Worm (Caenorhabditis elegans) whole organism, late embryonic: Measurements from ENCODE around the gene srbc-3.

Experiments used
- F13H6.1 ChIP-seq: sonication (generic microtip); optimal IDR thresholded peaks from 2 replicates; lab custom pipeline; 2016; ENCODE audit warnings: missing genetic modification characterization, missing compliant biosample characterization
- T23F11.4 ChIP-seq: fragments of 200-800 bp; sonication (Bioruptor generic); optimal IDR thresholded peaks from 2 replicates; lab custom pipeline; 2018; ENCODE audit warnings: mild to moderate bottlenecking, missing genetic modification characterization, missing compliant biosample characterization
- Y22D7AL.16 ChIP-seq: sonication (generic microtip); optimal IDR thresholded peaks from 2 replicates; lab custom pipeline; 2016; ENCODE audit warnings: missing genetic modification characterization, missing compliant biosample characterization
- ahr-1 ChIP-seq: sonication (generic microtip); optimal IDR thresholded peaks from 2 replicates; lab custom pipeline; 2016; ENCODE audit warnings: missing genetic modification characterization, missing compliant biosample characterization
- ama-1 ChIP-seq: fragments of 150-350 bp; optimal IDR thresholded peaks from 2 replicates; lab custom pipeline; 2014
- ceh-14 ChIP-seq: sonication (generic microtip); optimal IDR thresholded peaks from 2 replicates; lab custom pipeline; 2016; ENCODE audit warnings: missing genotype, missing genetic modification characterization, missing compliant biosample characterization
- ceh-18 ChIP-seq: sonication (generic microtip); optimal IDR thresholded peaks from 2 replicates; lab custom pipeline; 2016; ENCODE audit warnings: missing genetic modification characterization, missing compliant biosample characterization
- ceh-2 ChIP-seq: sonication (generic microtip); optimal IDR thresholded peaks from 2 replicates; lab custom pipeline; 2016; ENCODE audit warnings: missing genotype, missing genetic modification characterization, missing compliant biosample characterization
- ceh-22 ChIP-seq: sonication (generic microtip); optimal IDR thresholded peaks from 2 replicates; lab custom pipeline; 2017; ENCODE audit warnings: missing biosample characterization, missing genetic modification characterization
- ceh-24 ChIP-seq: sonication (generic microtip); optimal IDR thresholded peaks from 2 replicates; lab custom pipeline; 2016; ENCODE audit warnings: mild to moderate bottlenecking, missing genetic modification characterization, missing compliant biosample characterization
- ceh-30 ChIP-seq: fragments of 150-350 bp; optimal IDR thresholded peaks from 2 replicates; lab custom pipeline; 2014; ENCODE audit warnings: missing biosample characterization, missing genetic modification characterization
- ceh-31 ChIP-seq: sonication (generic microtip); optimal IDR thresholded peaks from 2 replicates; lab custom pipeline; 2016; ENCODE audit warnings: missing genetic modification characterization, missing compliant biosample characterization
- ceh-45 ChIP-seq: fragments of 200-800 bp; sonication (Bioruptor generic); IDR thresholded peaks from 2 replicates; pipeline ENCODE4 v1.3.6; 2022; ENCODE audit warnings: missing genetic modification reagents, missing genetic modification characterization, missing compliant biosample characterization
- ceh-48 ChIP-seq: sonication (generic microtip); optimal IDR thresholded peaks from 2 replicates; lab custom pipeline; 2016; ENCODE audit warnings: missing genetic modification characterization, inconsistent platforms, missing compliant biosample characterization
- ceh-6 ChIP-seq: fragments of 200-800 bp; sonication (Bioruptor generic); optimal IDR thresholded peaks from 2 replicates; lab custom pipeline; 2018; ENCODE audit warnings: mild to moderate bottlenecking, missing genetic modification characterization, missing compliant biosample characterization
- ceh-9 ChIP-seq: sonication (generic microtip); optimal IDR thresholded peaks from 2 replicates; lab custom pipeline; 2016; ENCODE audit warnings: mild to moderate bottlenecking, missing genetic modification characterization, inconsistent platforms, missing compliant biosample characterization
- dve-1 ChIP-seq: sonication (generic microtip); optimal IDR thresholded peaks from 2 replicates; lab custom pipeline; 2017; ENCODE audit warnings: antibody characterized with exemption, mild to moderate bottlenecking, missing genetic modification characterization, missing compliant biosample characterization
- ets-4 ChIP-seq: sonication (generic microtip); optimal IDR thresholded peaks from 2 replicates; lab custom pipeline; 2016; ENCODE audit warnings: missing genetic modification characterization, missing compliant biosample characterization
- eyg-1 ChIP-seq: sonication (generic microtip); optimal IDR thresholded peaks from 2 replicates; lab custom pipeline; 2016; ENCODE audit warnings: missing genotype, missing genetic modification characterization, missing compliant biosample characterization
- fax-1 ChIP-seq: sonication (generic microtip); optimal IDR thresholded peaks from 2 replicates; lab custom pipeline; 2016; ENCODE audit warnings: missing genotype, missing genetic modification characterization, missing compliant biosample characterization
- fkh-10 ChIP-seq: fragments of 150-350 bp; optimal IDR thresholded peaks from 2 replicates; lab custom pipeline; 2014; ENCODE audit warnings: missing biosample characterization, missing genetic modification reagents, missing genetic modification characterization
- gmeb-2 ChIP-seq: sonication (generic microtip); optimal IDR thresholded peaks from 2 replicates; lab custom pipeline; 2016; ENCODE audit warnings: missing genetic modification characterization, inconsistent platforms, missing compliant biosample characterization
- hlh-30 ChIP-seq: sonication (generic microtip); optimal IDR thresholded peaks from 2 replicates; lab custom pipeline; 2017; ENCODE audit warnings: antibody characterized with exemption, missing genetic modification characterization, missing compliant biosample characterization; ENCODE audit not compliant: insufficient read depth
- lim-6 ChIP-seq: sonication (generic microtip); optimal IDR thresholded peaks from 2 replicates; lab custom pipeline; 2016; ENCODE audit warnings: missing genetic modification characterization, missing compliant biosample characterization
- lin-11 ChIP-seq: fragments of 200-800 bp; sonication (Bioruptor generic); optimal IDR thresholded peaks from 2 replicates; lab custom pipeline; 2018; ENCODE audit warnings: mild to moderate bottlenecking, missing genetic modification characterization, missing compliant biosample characterization
- nhr-11 ChIP-seq: fragments of 150-350 bp; optimal IDR thresholded peaks from 2 replicates; lab custom pipeline; 2014; ENCODE audit warnings: missing biosample characterization, missing genetic modification characterization
- pag-3 ChIP-seq: sonication (generic microtip); optimal IDR thresholded peaks from 2 replicates; lab custom pipeline; 2016; ENCODE audit warnings: missing compliant biosample characterization, missing genetic modification characterization, borderline replicate concordance
- pat-9 ChIP-seq: fragments of 200-800 bp; sonication (Bioruptor generic); optimal IDR thresholded peaks from 2 replicates; lab custom pipeline; 2018; ENCODE audit warnings: mild to moderate bottlenecking, missing genetic modification characterization, moderate library complexity, missing compliant biosample characterization
- pha-4 ChIP-seq: fragments of 150-350 bp; optimal IDR thresholded peaks from 2 replicates; lab custom pipeline; 2018; ENCODE audit warnings: missing biosample characterization, missing genetic modification reagents, missing genetic modification characterization
- pqm-1 ChIP-seq: sonication (generic microtip); optimal IDR thresholded peaks from 2 replicates; lab custom pipeline; 2016; ENCODE audit warnings: missing genetic modification characterization, missing compliant biosample characterization
- ref-2 ChIP-seq: sonication (generic microtip); optimal IDR thresholded peaks from 2 replicates; lab custom pipeline; 2016; ENCODE audit warnings: missing genetic modification characterization, missing compliant biosample characterization
- rnt-1 ChIP-seq: sonication (generic microtip); optimal IDR thresholded peaks from 2 replicates; lab custom pipeline; 2016; ENCODE audit warnings: missing genetic modification characterization, missing compliant biosample characterization
- sdc-2 ChIP-seq: sonication (generic microtip); optimal IDR thresholded peaks from 2 replicates; lab custom pipeline; 2016; ENCODE audit warnings: missing genotype, missing genetic modification characterization, missing compliant biosample characterization
- sox-2 ChIP-seq: fragments of 200-800 bp; sonication (Bioruptor generic); IDR thresholded peaks from 2 replicates; pipeline ENCODE4 v1.3.6; 2022; ENCODE audit warnings: missing genetic modification reagents, missing genetic modification characterization, missing compliant biosample characterization
- syd-9 ChIP-seq: sonication (generic microtip); optimal IDR thresholded peaks from 2 replicates; lab custom pipeline; 2016; ENCODE audit warnings: mild to moderate bottlenecking, missing genetic modification characterization, moderate library complexity, missing compliant biosample characterization
- tbx-2 ChIP-seq: sonication (generic microtip); optimal IDR thresholded peaks from 2 replicates; lab custom pipeline; 2016; ENCODE audit warnings: missing genetic modification characterization, missing compliant biosample characterization
- ttx-3 ChIP-seq: sonication (generic microtip); optimal IDR thresholded peaks from 2 replicates; lab custom pipeline; 2016; ENCODE audit warnings: missing genetic modification reagents, missing genetic modification characterization, missing compliant biosample characterization
- unc-3 ChIP-seq, 2 experiments: fragments of 200-800 bp in 1 of 2; sonication (Bioruptor generic) in 1 of 2; sonication (generic microtip) in 1 of 2; conservative IDR thresholded peaks in 1 of 2; optimal IDR thresholded peaks in 1 of 2; 2 replicates each; pipeline versions ENCODE4 v1.3.6 to Lab custom; 2016 to 2022; ENCODE audit warnings: missing compliant biosample characterization in 2 of 2, missing genetic modification characterization in 2 of 2, missing genetic modification reagents in 1 of 2
- unc-42 ChIP-seq: sonication (generic microtip); optimal IDR thresholded peaks from 2 replicates; lab custom pipeline; 2016; ENCODE audit warnings: missing genotype, missing genetic modification characterization, missing compliant biosample characterization
- unc-55 ChIP-seq: sonication (generic microtip); optimal IDR thresholded peaks from 2 replicates; lab custom pipeline; 2017; ENCODE audit warnings: missing biosample characterization, missing genetic modification reagents, missing genetic modification characterization
- unc-86 ChIP-seq: sonication (generic microtip); optimal IDR thresholded peaks from 2 replicates; lab custom pipeline; 2016; ENCODE audit warnings: missing genetic modification characterization, missing compliant biosample characterization
- zip-5 ChIP-seq: sonication (generic microtip); optimal IDR thresholded peaks from 2 replicates; lab custom pipeline; 2016; ENCODE audit warnings: missing genetic modification characterization, missing compliant biosample characterization
- ztf-16 ChIP-seq: sonication (generic microtip); optimal IDR thresholded peaks from 2 replicates; lab custom pipeline; 2017; ENCODE audit warnings: missing genetic modification characterization, missing compliant biosample characterization

Gene srbc-3

ce11 chrV:3347486-3347885 lies 39.2 kb downstream of the srbc-3 start:
- TF ChIP-seq ama-1 (lab: Kevin White, UChicago) (no peak), unc-55 (GFP tag; lab: Kevin White, UChicago) (no peak), lin-11 (no peak), gmeb-2 (no peak), nhr-11 (tag; lab: Kevin White, UChicago) (no peak), eyg-1 (tag; lab: Kevin White, UChicago) (no peak), fax-1 (tag; lab: Kevin White, UChicago) (no peak), sox-2 (GFP tag; lab: Robert Waterston, UW) (no peak), ceh-31 (tag; lab: Kevin White, UChicago) (no peak)

- TF ChIP-seq syd-9 (tag; lab: Kevin White, UChicago) (no peak), hlh-30 (no peak), tbx-2 (no peak), rnt-1 (tag; lab: Kevin White, UChicago) (no peak), eyg-1 (tag; lab: Kevin White, UChicago) (no peak)
Observed at ce11 chrV:3349877-3350276, 41.6 kb downstream of the srbc-3 start, which contains the start of gene C17B7.15. C17B7.15 (plus strand) TSS chrV:3350177.

ce11 chrV:3351266-3351665 lies 43.0 kb downstream of the srbc-3 start, which contains the start of gene str-63:
str-63 (plus strand) TSS chrV:3351566.
- TF ChIP-seq dve-1 (tag; lab: Kevin White, UChicago) (no peak), ceh-22 (tag; lab: Kevin White, UChicago) (no peak), ceh-2 (tag; lab: Kevin White, UChicago) (no peak), Y22D7AL.16 (tag; lab: Kevin White, UChicago) (no peak), ttx-3 (tag; lab: Kevin White, UChicago) (no peak), pat-9 (tag; lab: Kevin White, UChicago) (no peak), ceh-18 (tag; lab: Kevin White, UChicago) (no peak), ceh-9 (tag; lab: Kevin White, UChicago) (no peak), zip-5 (tag; lab: Kevin White, UChicago) (no peak), syd-9 (tag; lab: Kevin White, UChicago) (no peak), F13H6.1 (no peak), pag-3 (tag; lab: Kevin White, UChicago) (no peak), pha-4 (tag; lab: Kevin White, UChicago) (no peak), ref-2 (tag; lab: Kevin White, UChicago) (no peak), ceh-45 (GFP tag; lab: Robert Waterston, UW) (no peak), ets-4 (tag; lab: Kevin White, UChicago) (no peak), ceh-24 (tag; lab: Kevin White, UChicago) (no peak)

- TF ChIP-seq unc-42 = no peak
- TF ChIP-seq pqm-1 = no peak
- no peak for TF ChIP-seq pag-3 (tag; lab: Kevin White, UChicago)
- TF ChIP-seq unc-3 (GFP tag; conservative IDR thresholded peaks at IDR 0.05; lab: Robert Waterston, UW) = no peak
- TF ChIP-seq unc-3 (tag; optimal IDR thresholded peaks at IDR 0.05; lab: Kevin White, UChicago) = no peak
Observed at ce11 chrV:3352925-3353324, 44.7 kb downstream of the srbc-3 start, which contains the start of gene C17B7.12. C17B7.12 (plus strand) TSS chrV:3353225.

ce11 chrV:3355544-3355943 lies 47.3 kb downstream of the srbc-3 start:
- no peak for TF ChIP-seq lim-6 (tag; lab: Kevin White, UChicago)
- no peak for TF ChIP-seq ceh-18 (tag; lab: Kevin White, UChicago)
- no peak for TF ChIP-seq F13H6.1
- TF ChIP-seq pqm-1 = no peak
- no peak for TF ChIP-seq ceh-48 (tag; lab: Kevin White, UChicago)
- no peak for TF ChIP-seq nhr-11 (tag; lab: Kevin White, UChicago)
- no peak for TF ChIP-seq zip-5 (tag; lab: Kevin White, UChicago)
- TF ChIP-seq ahr-1 (tag; lab: Kevin White, UChicago) = no peak
- no peak for TF ChIP-seq sdc-2 (tag; lab: Kevin White, UChicago)
- no peak for TF ChIP-seq unc-86 (tag; lab: Kevin White, UChicago)
- TF ChIP-seq T23F11.4 (GFP tag; lab: Kevin White, UChicago) = no peak
- no peak for TF ChIP-seq ztf-16 (tag; lab: Kevin White, UChicago)
- no peak for TF ChIP-seq ceh-6 (GFP tag; lab: Kevin White, UChicago)
- no peak for TF ChIP-seq rnt-1 (tag; lab: Kevin White, UChicago)
- no peak for TF ChIP-seq ceh-30 (tag; lab: Kevin White, UChicago)
- no peak for TF ChIP-seq Y22D7AL.16 (tag; lab: Kevin White, UChicago)
- TF ChIP-seq fkh-10 (GFP tag; lab: Kevin White, UChicago) = no peak
- no peak for TF ChIP-seq ceh-14 (tag; lab: Kevin White, UChicago)
